Worm (Caenorhabditis elegans) whole organism, late embryonic: ENCODE results near the gene C54E10.6.

ENCODE experiments used
- C08G9.2 ChIP-seq: sonication (generic microtip); optimal IDR thresholded peaks from 2 replicates; lab custom pipeline; 2016; ENCODE audit warnings: mild to moderate bottlenecking, missing genetic modification characterization, moderate library complexity, missing compliant biosample characterization
- F13H6.1 ChIP-seq: sonication (generic microtip); optimal IDR thresholded peaks from 2 replicates; lab custom pipeline; 2016; ENCODE audit warnings: missing genetic modification characterization, missing compliant biosample characterization
- T23F11.4 ChIP-seq: fragments of 200-800 bp; sonication (Bioruptor generic); optimal IDR thresholded peaks from 2 replicates; lab custom pipeline; 2018; ENCODE audit warnings: mild to moderate bottlenecking, missing genetic modification characterization, missing compliant biosample characterization
- Y22D7AL.16 ChIP-seq: sonication (generic microtip); optimal IDR thresholded peaks from 2 replicates; lab custom pipeline; 2016; ENCODE audit warnings: missing genetic modification characterization, missing compliant biosample characterization
- ama-1 ChIP-seq: fragments of 150-350 bp; optimal IDR thresholded peaks from 2 replicates; lab custom pipeline; 2014
- ceh-18 ChIP-seq: sonication (generic microtip); optimal IDR thresholded peaks from 2 replicates; lab custom pipeline; 2016; ENCODE audit warnings: missing genetic modification characterization, missing compliant biosample characterization
- ceh-24 ChIP-seq: sonication (generic microtip); optimal IDR thresholded peaks from 2 replicates; lab custom pipeline; 2016; ENCODE audit warnings: mild to moderate bottlenecking, missing genetic modification characterization, missing compliant biosample characterization
- ceh-30 ChIP-seq: fragments of 150-350 bp; optimal IDR thresholded peaks from 2 replicates; lab custom pipeline; 2014; ENCODE audit warnings: missing biosample characterization, missing genetic modification characterization
- ceh-31 ChIP-seq: sonication (generic microtip); optimal IDR thresholded peaks from 2 replicates; lab custom pipeline; 2016; ENCODE audit warnings: missing genetic modification characterization, missing compliant biosample characterization
- ceh-34 ChIP-seq: sonication (generic microtip); optimal IDR thresholded peaks from 2 replicates; lab custom pipeline; 2016; ENCODE audit warnings: mild to moderate bottlenecking, missing genetic modification characterization, missing compliant biosample characterization
- ceh-45 ChIP-seq: fragments of 200-800 bp; sonication (Bioruptor generic); IDR thresholded peaks from 2 replicates; pipeline ENCODE4 v1.3.6; 2022; ENCODE audit warnings: missing genetic modification reagents, missing genetic modification characterization, missing compliant biosample characterization
- ceh-9 ChIP-seq: sonication (generic microtip); optimal IDR thresholded peaks from 2 replicates; lab custom pipeline; 2016; ENCODE audit warnings: mild to moderate bottlenecking, missing genetic modification characterization, inconsistent platforms, missing compliant biosample characterization
- elt-2 ChIP-seq: sonication (generic microtip); optimal IDR thresholded peaks from 2 replicates; lab custom pipeline; 2016; ENCODE audit warnings: missing genetic modification reagents, missing genetic modification characterization, missing compliant biosample characterization
- elt-4 ChIP-seq: sonication (generic microtip); optimal IDR thresholded peaks from 2 replicates; lab custom pipeline; 2016; ENCODE audit warnings: missing genetic modification characterization, missing compliant biosample characterization
- fkh-6 ChIP-seq: sonication (generic microtip); optimal IDR thresholded peaks from 2 replicates; lab custom pipeline; 2016; ENCODE audit warnings: missing genetic modification characterization, missing compliant biosample characterization
- hlh-13 ChIP-seq: fragments of 200-800 bp; sonication (Bioruptor generic); optimal IDR thresholded peaks from 2 replicates; lab custom pipeline; 2018; ENCODE audit warnings: mild to moderate bottlenecking, missing genetic modification characterization, missing compliant biosample characterization
- hlh-30 ChIP-seq: sonication (generic microtip); optimal IDR thresholded peaks from 2 replicates; lab custom pipeline; 2017; ENCODE audit warnings: antibody characterized with exemption, missing genetic modification characterization, missing compliant biosample characterization; ENCODE audit not compliant: insufficient read depth
- hlh-6 ChIP-seq: sonication (generic microtip); optimal IDR thresholded peaks from 2 replicates; lab custom pipeline; 2016; ENCODE audit warnings: missing genotype, missing genetic modification characterization, missing compliant biosample characterization
- lim-6 ChIP-seq: sonication (generic microtip); optimal IDR thresholded peaks from 2 replicates; lab custom pipeline; 2016; ENCODE audit warnings: missing genetic modification characterization, missing compliant biosample characterization
- lin-11 ChIP-seq: fragments of 200-800 bp; sonication (Bioruptor generic); optimal IDR thresholded peaks from 2 replicates; lab custom pipeline; 2018; ENCODE audit warnings: mild to moderate bottlenecking, missing genetic modification characterization, missing compliant biosample characterization
- madf-2 ChIP-seq: sonication (generic microtip); optimal IDR thresholded peaks from 2 replicates; lab custom pipeline; 2017; ENCODE audit warnings: missing genetic modification characterization, missing compliant biosample characterization
- nhr-11 ChIP-seq: fragments of 150-350 bp; optimal IDR thresholded peaks from 2 replicates; lab custom pipeline; 2014; ENCODE audit warnings: missing biosample characterization, missing genetic modification characterization
- nhr-232 ChIP-seq: sonication (generic microtip); optimal IDR thresholded peaks from 2 replicates; lab custom pipeline; 2016; ENCODE audit warnings: missing genetic modification characterization, missing compliant biosample characterization
- odd-2 ChIP-seq: sonication (generic microtip); optimal IDR thresholded peaks from 2 replicates; lab custom pipeline; 2017; ENCODE audit warnings: antibody characterized with exemption, mild to moderate bottlenecking, missing genetic modification characterization, missing compliant biosample characterization
- pag-3 ChIP-seq: sonication (generic microtip); optimal IDR thresholded peaks from 2 replicates; lab custom pipeline; 2016; ENCODE audit warnings: missing compliant biosample characterization, missing genetic modification characterization, borderline replicate concordance
- pha-4 ChIP-seq: fragments of 150-350 bp; optimal IDR thresholded peaks from 2 replicates; lab custom pipeline; 2018; ENCODE audit warnings: missing biosample characterization, missing genetic modification reagents, missing genetic modification characterization
- ref-2 ChIP-seq: sonication (generic microtip); optimal IDR thresholded peaks from 2 replicates; lab custom pipeline; 2016; ENCODE audit warnings: missing genetic modification characterization, missing compliant biosample characterization
- sdc-2 ChIP-seq: sonication (generic microtip); optimal IDR thresholded peaks from 2 replicates; lab custom pipeline; 2016; ENCODE audit warnings: missing genotype, missing genetic modification characterization, missing compliant biosample characterization
- sox-4 ChIP-seq: sonication (generic microtip); optimal IDR thresholded peaks from 2 replicates; lab custom pipeline; 2017; ENCODE audit warnings: mild to moderate bottlenecking, missing genetic modification characterization, inconsistent platforms, missing compliant biosample characterization
- syd-9 ChIP-seq: sonication (generic microtip); optimal IDR thresholded peaks from 2 replicates; lab custom pipeline; 2016; ENCODE audit warnings: mild to moderate bottlenecking, missing genetic modification characterization, moderate library complexity, missing compliant biosample characterization
- unc-3 ChIP-seq, 2 experiments: fragments of 200-800 bp in 1 of 2; sonication (Bioruptor generic) in 1 of 2; sonication (generic microtip) in 1 of 2; conservative IDR thresholded peaks in 1 of 2; optimal IDR thresholded peaks in 1 of 2; 2 replicates each; pipeline versions ENCODE4 v1.3.6 to Lab custom; 2016 to 2022; ENCODE audit warnings: missing compliant biosample characterization in 2 of 2, missing genetic modification characterization in 2 of 2, missing genetic modification reagents in 1 of 2
- unc-42 ChIP-seq: sonication (generic microtip); optimal IDR thresholded peaks from 2 replicates; lab custom pipeline; 2016; ENCODE audit warnings: missing genotype, missing genetic modification characterization, missing compliant biosample characterization
- unc-86 ChIP-seq: sonication (generic microtip); optimal IDR thresholded peaks from 2 replicates; lab custom pipeline; 2016; ENCODE audit warnings: missing genetic modification characterization, missing compliant biosample characterization
- zip-5 ChIP-seq: sonication (generic microtip); optimal IDR thresholded peaks from 2 replicates; lab custom pipeline; 2016; ENCODE audit warnings: missing genetic modification characterization, missing compliant biosample characterization
- ztf-16 ChIP-seq: sonication (generic microtip); optimal IDR thresholded peaks from 2 replicates; lab custom pipeline; 2017; ENCODE audit warnings: missing genetic modification characterization, missing compliant biosample characterization

The C54E10.6 gene

ce11 chrV:18772761-18773160 lies 35.8 kb downstream of the C54E10.6 start, which contains the start of gene clec-257:
Gene clec-257 (plus strand): TSS chrV:18773061.
- TF ChIP-seq ceh-18 (no peak), syd-9 (tag; lab: Kevin White, UChicago) (no peak), zip-5 (tag; lab: Kevin White, UChicago) (no peak), ama-1 (lab: Kevin White, UChicago) (no peak), hlh-13 (no peak), elt-4 (tag; lab: Kevin White, UChicago) (no peak), C08G9.2 (tag; lab: Kevin White, UChicago) (no peak)

ce11 chrV:18771804-18772386 lies 36.6 kb downstream of the C54E10.6 start:
- no peak for TF ChIP-seq ceh-45 (GFP tag; lab: Robert Waterston, UW)

ce11 chrV:18771390-18771789 lies 37.1 kb downstream of the C54E10.6 start, which contains the start of gene clec-256:
Gene clec-256 (plus strand): TSS chrV:18771690.
- TF ChIP-seq Y22D7AL.16 (tag; lab: Kevin White, UChicago) (no peak), lim-6 (tag; lab: Kevin White, UChicago) (no peak), nhr-11 (tag; lab: Kevin White, UChicago) (no peak), nhr-232 (tag; lab: Kevin White, UChicago) (no peak), ceh-24 (tag; lab: Kevin White, UChicago) (no peak), sdc-2 (tag; lab: Kevin White, UChicago) (no peak), unc-3 (GFP tag; conservative IDR thresholded peaks at IDR 0.05; lab: Robert Waterston, UW) (no peak), unc-3 (tag; optimal IDR thresholded peaks at IDR 0.05; lab: Kevin White, UChicago) (no peak), odd-2 (tag; lab: Kevin White, UChicago) (no peak), elt-2 (tag; lab: Kevin White, UChicago) (no peak), sox-4 (tag; lab: Kevin White, UChicago) (no peak), ceh-9 (tag; lab: Kevin White, UChicago) (no peak), ztf-16 (tag; lab: Kevin White, UChicago) (no peak), madf-2 (no peak), ceh-45 (GFP tag; lab: Robert Waterston, UW) (no peak), ceh-30 (tag; lab: Kevin White, UChicago) (no peak), F13H6.1 (no peak), pha-4 (tag; lab: Kevin White, UChicago) (no peak), unc-86 (tag; lab: Kevin White, UChicago) (no peak), hlh-30 (tag; lab: Kevin White, UChicago) (no peak)
- TF ChIP-seq, all 69 proteins: peak for 0

- TF ChIP-seq ref-2 (tag; lab: Kevin White, UChicago) (no peak), pag-3 (tag; lab: Kevin White, UChicago) (no peak), ceh-31 (no peak), odd-2 (tag; lab: Kevin White, UChicago) (no peak), hlh-13 (no peak), lin-11 (no peak), ceh-34 (tag; lab: Kevin White, UChicago) (no peak), C08G9.2 (tag; lab: Kevin White, UChicago) (no peak), hlh-6 (tag; lab: Kevin White, UChicago) (no peak), Y22D7AL.16 (tag; lab: Kevin White, UChicago) (no peak), T23F11.4 (GFP tag; lab: Kevin White, UChicago) (no peak), elt-2 (tag; lab: Kevin White, UChicago) (no peak), sdc-2 (tag; lab: Kevin White, UChicago) (no peak), unc-42 (no peak), lim-6 (tag; lab: Kevin White, UChicago) (no peak), nhr-232 (tag; lab: Kevin White, UChicago) (no peak), fkh-6 (tag; lab: Kevin White, UChicago) (no peak)
Measured at ce11 chrV:18770623-18771022, 37.9 kb downstream of the C54E10.6 start, which contains the start of gene clec-255. Gene clec-255 (minus strand): TSS chrV:18770723.
